Worm (Caenorhabditis elegans): ENCODE data around the gene stdh-4.
"Not testable (repeated sequence)": the region's sequence is repeated elsewhere in the genome, so short reads cannot be mapped to it uniquely, and the experiment has no call there.

- not testable (repeated sequence) for TF ChIP-seq mab-5 (tag; optimal IDR thresholded peaks at IDR 0.05); nhr-76 (tag; optimal IDR thresholded peaks at IDR 0.05); nhr-28 (tag; optimal IDR thresholded peaks at IDR 0.05); lin-13 (tag; optimal IDR thresholded peaks at IDR 0.05); nhr-237 (tag; optimal IDR thresholded peaks at IDR 0.05); lsy-2 (tag; optimal IDR thresholded peaks at IDR 0.05); snpc-4 (tag; optimal IDR thresholded peaks at IDR 0.05); elt-3 (tag; optimal IDR thresholded peaks at IDR 0.05); tbx-8 (GFP tag; optimal IDR thresholded peaks at IDR 0.05)
Observed at ce11 chrV:8574762-8575161, 25.7 kb downstream of the stdh-4 start, which contains the start of gene F25G6.1.
